Worm (Caenorhabditis elegans): Measurements from ENCODE around the gene tdc-1.

The tdc-1 gene

ce11 chrII:8283158-8283717 lies 12.8 kb downstream of the tdc-1 start, which contains the start of the genes nst-1 and cct-4:
Gene nst-1, minus strand, starts transcription at chrII:8283208.
Gene cct-4, plus strand, starts transcription at chrII:8283667.
- TF ChIP-seq elt-2 (tag; optimal IDR thresholded peaks at IDR 0.05): peak; percentile 4
- TF ChIP-seq pha-4 (tag; optimal IDR thresholded peaks at IDR 0.05): peak; percentile 58
- TF ChIP-seq nfya-1 (tag; optimal IDR thresholded peaks at IDR 0.05; ENCODE audit: insufficient read depth): peak; percentile 58
- no peak for TF ChIP-seq sea-2 (GFP tag; optimal IDR thresholded peaks at IDR 0.05)
- TF ChIP-seq fos-1 (tag; optimal IDR thresholded peaks at IDR 0.05): no peak
- peak; percentile 14 for TF ChIP-seq hmg-11 (tag; optimal IDR thresholded peaks at IDR 0.05)
- TF ChIP-seq nhr-25 (tag; optimal IDR thresholded peaks at IDR 0.05): no peak
- TF ChIP-seq pqm-1 (tag; optimal IDR thresholded peaks at IDR 0.05): no peak
- TF ChIP-seq eor-1 (tag; optimal IDR thresholded peaks at IDR 0.05): no peak
- peak; percentile 50 for TF ChIP-seq lin-15B (tag; optimal IDR thresholded peaks at IDR 0.05)
- TF ChIP-seq nhr-67 (tag; optimal IDR thresholded peaks at IDR 0.05): no peak

- TF ChIP-seq R02D3.7 (tag; optimal IDR thresholded peaks at IDR 0.05) (no peak), sea-2 (GFP tag; optimal IDR thresholded peaks at IDR 0.05) (no peak), ztf-11 (tag; optimal IDR thresholded peaks at IDR 0.05) (no peak), ceh-82 (tag; optimal IDR thresholded peaks at IDR 0.05) (no peak), elt-1 (tag; optimal IDR thresholded peaks at IDR 0.05) (no peak)
Observed at ce11 chrII:8295296-8295695, 24.9 kb downstream of the tdc-1 start, which contains the start of gene nlp-55. Gene nlp-55, minus strand, starts transcription at chrII:8295396.

- TF ChIP-seq ztf-11 (tag; optimal IDR thresholded peaks at IDR 0.05) (no peak), nhr-23 (tag; optimal IDR thresholded peaks at IDR 0.05) (no peak), ceh-82 (tag; optimal IDR thresholded peaks at IDR 0.05) (no peak), jun-1 (tag; optimal IDR thresholded peaks at IDR 0.05) (no peak), snpc-4 (tag; optimal IDR thresholded peaks at IDR 0.05) (no peak), fkh-10 (GFP tag; optimal IDR thresholded peaks at IDR 0.05) (no peak), nhr-11 (tag; optimal IDR thresholded peaks at IDR 0.05) (no peak), skn-1 (tag; optimal IDR thresholded peaks at IDR 0.05) (no peak), R02D3.7 (tag; optimal IDR thresholded peaks at IDR 0.05) (no peak), lin-39 (tag; optimal IDR thresholded peaks at IDR 0.05) (no peak), eor-1 (tag; optimal IDR thresholded peaks at IDR 0.05) (no peak), ceh-16 (tag; optimal IDR thresholded peaks at IDR 0.05) (no peak), nhr-43 (tag; optimal IDR thresholded peaks at IDR 0.05; ENCODE audit: poor library complexity, severe bottlenecking) (no peak), nhr-76 (tag; optimal IDR thresholded peaks at IDR 0.05) (no peak), ceh-28 (tag; optimal IDR thresholded peaks at IDR 0.05) (no peak), daf-12 (tag; optimal IDR thresholded peaks at IDR 0.05) (no peak), unc-62 (GFP tag; optimal IDR thresholded peaks at IDR 0.05) (no peak)
Observed at ce11 chrII:8308314-8308713, 37.9 kb downstream of the tdc-1 start.

ce11 chrII:8311484-8311883 lies 41.1 kb downstream of the tdc-1 start:
- TF ChIP-seq fkh-2 (tag; optimal IDR thresholded peaks at IDR 0.05) (no peak), nhr-28 (tag; optimal IDR thresholded peaks at IDR 0.05) (no peak), unc-39 (tag; optimal IDR thresholded peaks at IDR 0.05) (no peak), ama-1 (optimal IDR thresholded peaks at IDR 0.05) (no peak), mml-1 (tag; optimal IDR thresholded peaks at IDR 0.05) (no peak), ztf-4 (tag; optimal IDR thresholded peaks at IDR 0.05) (no peak), snpc-4 (tag; optimal IDR thresholded peaks at IDR 0.05) (no peak), hmg-11 (tag; optimal IDR thresholded peaks at IDR 0.05) (no peak), nfya-1 (tag; optimal IDR thresholded peaks at IDR 0.05; ENCODE audit: insufficient read depth) (no peak), nhr-43 (tag; optimal IDR thresholded peaks at IDR 0.05; ENCODE audit: poor library complexity, severe bottlenecking) (no peak), pqm-1 (tag; optimal IDR thresholded peaks at IDR 0.05) (no peak), daf-12 (tag; optimal IDR thresholded peaks at IDR 0.05) (no peak)

ce11 chrII:8312012-8312411 lies 41.6 kb downstream of the tdc-1 start:
- TF ChIP-seq lin-39 (tag; optimal IDR thresholded peaks at IDR 0.05) (no peak), ztf-4 (tag; optimal IDR thresholded peaks at IDR 0.05) (no peak), mdl-1 (tag; optimal IDR thresholded peaks at IDR 0.05) (no peak), unc-39 (tag; optimal IDR thresholded peaks at IDR 0.05) (no peak), unc-62 (GFP tag; optimal IDR thresholded peaks at IDR 0.05) (no peak), ztf-11 (tag; optimal IDR thresholded peaks at IDR 0.05) (no peak)
